Worm (Caenorhabditis elegans): ENCODE results near the gene ugt-59.
A peak's percentile ranks its signal among the peaks of the same experiment; 100 is the strongest.
"Not testable (repeated sequence)": the region's sequence is repeated elsewhere in the genome, so short reads cannot be mapped to it uniquely, and the experiment has no call there.

The ugt-59 gene

ce11 chrIV:10360336-10360735 lies at the start of gene ugt-59:
Gene ugt-59, plus strand, starts transcription at chrIV:10360636.
- TF ChIP-seq Y48G9A.11 (GFP tag; IDR thresholded peaks at IDR 0.05) (no peak), zip-11 (GFP tag; IDR thresholded peaks at IDR 0.05) (no peak), ces-1 (GFP tag; optimal IDR thresholded peaks at IDR 0.05) (no peak), F44E2.7 (GFP tag; IDR thresholded peaks at IDR 0.05) (no peak), ztf-7 (tag; optimal IDR thresholded peaks at IDR 0.05) (no peak), aha-1 (tag) (no peak), unc-130 (GFP tag; optimal IDR thresholded peaks at IDR 0.05) (no peak), F49E8.2 (tag; optimal IDR thresholded peaks at IDR 0.05; ENCODE audit: borderline replicate concordance) (no peak), mxl-2 (GFP tag; conservative IDR thresholded peaks at IDR 0.05) (no peak), lir-3 (tag; optimal IDR thresholded peaks at IDR 0.05) (no peak), tag-97 (GFP tag; IDR thresholded peaks at IDR 0.05) (no peak), ztf-11 (tag; optimal IDR thresholded peaks at IDR 0.05) (no peak), madf-5 (GFP tag; IDR thresholded peaks at IDR 0.05) (no peak), nhr-6 (tag; optimal IDR thresholded peaks at IDR 0.05) (no peak), duxl-1 (tag; optimal IDR thresholded peaks at IDR 0.05; ENCODE audit: poor library complexity) (no peak), daf-12 (tag; optimal IDR thresholded peaks at IDR 0.05) (no peak)

DNA sequence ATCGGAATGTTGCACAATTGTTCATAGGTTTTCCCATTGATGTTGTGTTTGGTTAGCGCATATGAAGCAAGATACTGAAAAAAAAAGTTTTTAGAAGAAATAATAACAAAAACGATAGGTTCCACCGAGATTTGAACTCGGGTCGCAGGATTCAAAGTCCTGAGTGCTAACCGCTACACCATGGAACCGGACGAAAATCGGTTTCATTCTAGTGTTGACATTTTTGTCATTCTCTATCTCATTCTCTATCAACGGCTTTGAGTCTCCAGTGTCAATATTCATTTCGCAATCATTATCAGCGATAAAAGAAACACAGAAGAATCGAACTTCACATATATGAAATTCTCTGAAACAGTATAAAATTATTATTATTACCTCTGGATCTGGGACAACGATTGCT lies 49.3 kb upstream of the ugt-59 start:
- TF ChIP-seq arid-1 (GFP tag; conservative IDR thresholded peaks at IDR 0.05) (no peak), F26F4.8 (GFP tag; conservative IDR thresholded peaks at IDR 0.05) (0 out of 2 replicates have a peak, but pooled peaks have one; percentile 52), lim-7 (GFP tag; IDR thresholded peaks at IDR 0.05) (peak; percentile 75), nhr-41 (GFP tag; IDR thresholded peaks at IDR 0.05) (0 out of 2 replicates have a peak, but pooled peaks have one; percentile 15), ceh-44 (GFP tag; IDR thresholded peaks at IDR 0.05) (peak; percentile 39; the same call in 1 of the 2 replicates), F37D6.2 (tag; optimal IDR thresholded peaks at IDR 0.05) (no peak), lin-38 (GFP tag; IDR thresholded peaks at IDR 0.05) (no peak), T26A8.4 (GFP tag; IDR thresholded peaks at IDR 0.05) (peak; percentile 24; the same call in 1 of the 2 replicates), zfp-2 (tag; optimal IDR thresholded peaks at IDR 0.05) (no peak), ztf-11 (tag; optimal IDR thresholded peaks at IDR 0.05) (no peak), snpc-1.2 (GFP tag; IDR thresholded peaks at IDR 0.05) (peak; percentile 84)

- TF ChIP-seq nhr-28 (tag; optimal IDR thresholded peaks at IDR 0.05) (no peak), F37D6.2 (tag; optimal IDR thresholded peaks at IDR 0.05) (no peak), tra-1 (GFP tag; IDR thresholded peaks at IDR 0.05) (no peak), daf-12 (tag; optimal IDR thresholded peaks at IDR 0.05) (no peak), spr-3 (GFP tag; optimal IDR thresholded peaks at IDR 0.05) (no peak), nhr-10 (tag; optimal IDR thresholded peaks at IDR 0.05) (no peak)
These were observed 46.9 kb upstream of the ugt-59 start, which contains the start of gene acs-18 for ce11 chrIV:10313565-10313964. Gene acs-18, minus strand, starts transcription at chrIV:10313665.

DNA sequence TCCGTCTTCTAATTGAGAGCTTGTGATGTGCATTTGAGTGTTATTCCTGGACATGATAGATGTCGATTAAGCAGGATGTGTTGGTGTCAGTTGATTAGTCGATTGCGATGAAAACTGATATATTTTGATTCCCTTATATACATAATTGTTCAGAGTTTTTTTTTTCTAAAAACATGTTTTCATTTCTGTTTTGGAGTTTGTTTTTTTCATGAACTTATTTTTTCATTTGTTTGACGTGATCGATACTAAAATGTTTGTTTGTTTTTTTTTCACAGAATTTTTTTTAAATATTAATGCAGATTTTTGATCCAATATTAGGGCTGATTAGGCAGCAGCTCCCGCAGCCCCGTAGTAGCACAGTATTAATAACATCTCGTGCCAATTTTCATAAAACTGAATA lies 42.2 kb upstream of the ugt-59 start, which contains the start of gene R09E10.2:
R09E10.2 (minus strand) TSS at position 101 of the 400 bp plus-strand sequence.
- TF ChIP-seq unc-62 (GFP tag; optimal IDR thresholded peaks at IDR 0.05 in 1 of 2) (peak in 1 of 2 experiments; percentile 38), unc-62 (tag; optimal IDR thresholded peaks at IDR 0.05) (no peak), ztf-11 (tag; optimal IDR thresholded peaks at IDR 0.05) (no peak)

DNA sequence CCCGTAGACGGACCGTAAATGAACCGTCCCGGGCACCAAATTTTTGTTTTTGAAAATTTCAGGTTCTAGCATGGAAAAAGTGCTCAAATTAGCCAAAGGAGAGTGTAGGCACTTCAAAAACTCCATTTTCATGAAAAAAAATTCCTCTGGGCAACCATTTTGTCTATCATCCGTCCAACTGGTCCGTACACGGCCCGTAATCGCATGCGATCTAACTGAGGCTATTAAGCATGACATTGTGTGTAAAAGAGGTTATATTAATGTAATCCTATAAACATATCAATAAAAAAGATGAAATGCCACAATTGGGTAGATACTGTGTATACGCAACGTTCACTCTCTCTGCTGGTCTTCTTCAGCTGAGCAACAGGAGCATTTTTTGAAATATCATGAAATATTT lies 37.8 kb upstream of the ugt-59 start, which contains the start of gene R09E10.1:
R09E10.1 (minus strand) TSS at position 101 of the 400 bp plus-strand sequence.
- TF ChIP-seq tag-97 (GFP tag; IDR thresholded peaks at IDR 0.05); egl-27 (tag; optimal IDR thresholded peaks at IDR 0.05); F49E8.2 (tag; optimal IDR thresholded peaks at IDR 0.05; ENCODE audit: borderline replicate concordance): not testable (repeated sequence)
